Fruit fly (Drosophila melanogaster) whole organism, prepupa: ENCODE data around the gene CG7120.
A peak's percentile ranks its signal among the peaks of the same experiment; 100 is the strongest.

Experiments used
- Blimp-1 ChIP-seq: fragments of 200-800 bp; sonication (Bioruptor generic); optimal IDR thresholded peaks from 3 replicates; lab custom pipeline; 2017; ENCODE audit warnings: missing biosample characterization, missing genetic modification characterization, mild to moderate bottlenecking, moderate library complexity, missing genetic modification reagents
- CG10631 ChIP-seq: fragments of 200-800 bp; sonication (Bioruptor generic); optimal IDR thresholded peaks from 2 replicates; lab custom pipeline; 2016; ENCODE audit warnings: missing biosample characterization, missing genetic modification characterization
- CG10669 ChIP-seq: fragments of 200-800 bp; sonication (Bioruptor generic); optimal IDR thresholded peaks from 3 replicates; lab custom pipeline; 2018; ENCODE audit warnings: missing biosample characterization, mild to moderate bottlenecking, missing genetic modification characterization, moderate library complexity
- CG11294 ChIP-seq: fragments of 200-800 bp; sonication (Bioruptor generic); IDR thresholded peaks from 2 replicates; pipeline ENCODE4 v1.3.6; 2022; ENCODE audit warnings: missing biosample characterization, missing genetic modification characterization
- CG11762 ChIP-seq: fragments of 200-800 bp; sonication (Bioruptor generic); optimal IDR thresholded peaks from 3 replicates; lab custom pipeline; 2016; ENCODE audit warnings: missing biosample characterization, missing genetic modification characterization; ENCODE audit not compliant: insufficient read depth
- CG11902 ChIP-seq: fragments of 200-800 bp; sonication (Bioruptor generic); optimal IDR thresholded peaks from 3 replicates; lab custom pipeline; 2016; ENCODE audit warnings: missing biosample characterization, missing genetic modification characterization
- CG15336 ChIP-seq: fragments of 200-800 bp; sonication (Bioruptor generic); IDR thresholded peaks from 2 replicates; pipeline ENCODE4 v1.3.6; 2022; ENCODE audit warnings: missing biosample characterization, missing genetic modification characterization
- CG1621 ChIP-seq: fragments of 200-800 bp; sonication (Bioruptor generic); optimal IDR thresholded peaks from 3 replicates; lab custom pipeline; 2018; ENCODE audit warnings: missing biosample characterization, mild to moderate bottlenecking, missing genetic modification characterization
- CG16779 ChIP-seq: fragments of 200-800 bp; sonication (Bioruptor generic); optimal IDR thresholded peaks from 3 replicates; lab custom pipeline; 2017; ENCODE audit warnings: missing biosample characterization, mild to moderate bottlenecking, missing genetic modification characterization
- CG3032 ChIP-seq: fragments of 200-800 bp; optimal IDR thresholded peaks from 2 replicates; lab custom pipeline; 2019; ENCODE audit warnings: missing biosample characterization, mild to moderate bottlenecking, missing genetic modification characterization, moderate library complexity
- CG31627 ChIP-seq: fragments of 200-800 bp; sonication (Bioruptor generic); optimal IDR thresholded peaks from 3 replicates; lab custom pipeline; 2016; ENCODE audit warnings: missing biosample characterization, missing genetic modification characterization
- CG32006 ChIP-seq: fragments of 200-800 bp; sonication (Bioruptor generic); optimal IDR thresholded peaks from 3 replicates; lab custom pipeline; 2017; ENCODE audit warnings: missing biosample characterization, mild to moderate bottlenecking, missing genetic modification characterization
- CG34406 ChIP-seq: fragments of 200-800 bp; sonication (Bioruptor generic); optimal IDR thresholded peaks from 3 replicates; lab custom pipeline; 2016; ENCODE audit warnings: missing biosample characterization, missing genetic modification characterization
- CG3919 ChIP-seq: fragments of 200-800 bp; sonication (Bioruptor generic); optimal IDR thresholded peaks from 3 replicates; lab custom pipeline; 2016; ENCODE audit warnings: missing biosample characterization, missing genetic modification characterization
- CG4318 ChIP-seq: fragments of 200-800 bp; sonication (Bioruptor generic); optimal IDR thresholded peaks from 3 replicates; lab custom pipeline; 2017; ENCODE audit warnings: missing biosample characterization, mild to moderate bottlenecking, missing genetic modification characterization
- CG6163 ChIP-seq: fragments of 200-800 bp; sonication (Bioruptor generic); IDR thresholded peaks from 3 replicates; pipeline ENCODE4 v1.3.6; 2022; ENCODE audit warnings: missing biosample characterization, missing genetic modification characterization
- CG6276 ChIP-seq: fragments of 200-800 bp; sonication (Bioruptor generic); optimal IDR thresholded peaks from 2 replicates; lab custom pipeline; 2017; ENCODE audit warnings: missing biosample characterization, mild to moderate bottlenecking, missing genetic modification characterization
- CG6808 ChIP-seq: fragments of 200-800 bp; sonication (Bioruptor generic); optimal IDR thresholded peaks from 3 replicates; lab custom pipeline; 2017; ENCODE audit warnings: missing biosample characterization, missing genetic modification characterization, mild to moderate bottlenecking, moderate library complexity, missing genetic modification reagents
- CG6854 ChIP-seq: fragments of 200-800 bp; sonication (Bioruptor generic); optimal IDR thresholded peaks from 2 replicates; lab custom pipeline; 2017; ENCODE audit warnings: missing biosample characterization, mild to moderate bottlenecking, missing genetic modification characterization
- CG7368 ChIP-seq: fragments of 200-800 bp; sonication (Bioruptor generic); optimal IDR thresholded peaks from 3 replicates; lab custom pipeline; 2016; ENCODE audit warnings: missing biosample characterization, missing genetic modification characterization
- CG8119 ChIP-seq: fragments of 200-800 bp; sonication (Bioruptor generic); IDR thresholded peaks from 3 replicates; pipeline ENCODE4 v1.3.6; 2022; ENCODE audit warnings: missing biosample characterization, missing genetic modification characterization
- CG8319 ChIP-seq: fragments of 200-800 bp; sonication (Bioruptor generic); optimal IDR thresholded peaks from 3 replicates; lab custom pipeline; 2016; ENCODE audit warnings: missing biosample characterization, missing genetic modification characterization
- CG9139 ChIP-seq: fragments of 200-800 bp; sonication (Bioruptor generic); optimal IDR thresholded peaks from 3 replicates; lab custom pipeline; 2017; ENCODE audit warnings: missing biosample characterization, mild to moderate bottlenecking, missing genetic modification characterization
- Eip75B ChIP-seq: fragments of 200-800 bp; sonication (Bioruptor generic); optimal IDR thresholded peaks from 3 replicates; lab custom pipeline; 2016; ENCODE audit warnings: missing biosample characterization, missing genetic modification characterization
- Eip78C ChIP-seq: fragments of 200-800 bp; sonication (Bioruptor generic); peaks from one replicate; lab custom pipeline; 2016; ENCODE audit warnings: missing biosample characterization, missing genetic modification characterization
- Ets96B ChIP-seq: fragments of 200-800 bp; optimal IDR thresholded peaks from 2 replicates; lab custom pipeline; 2019; ENCODE audit warnings: missing biosample characterization, mild to moderate bottlenecking, missing genetic modification characterization, moderate library complexity
- Gug ChIP-seq: fragments of 200-800 bp; sonication (Bioruptor generic); IDR thresholded peaks from 2 replicates; pipeline ENCODE4 v1.3.6; 2022; ENCODE audit warnings: missing biosample characterization, missing genetic modification characterization
- Hr38 ChIP-seq: sonication (Bioruptor generic); optimal IDR thresholded peaks from 2 replicates; lab custom pipeline; 2016; ENCODE audit warnings: missing biosample characterization, missing genetic modification characterization
- Hr39 ChIP-seq: fragments of 200-800 bp; sonication (Bioruptor generic); optimal IDR thresholded peaks from 2 replicates; lab custom pipeline; 2016; ENCODE audit warnings: missing biosample characterization, missing genetic modification characterization
- Hr4 ChIP-seq: fragments of 200-800 bp; sonication (Bioruptor generic); optimal IDR thresholded peaks from 3 replicates; lab custom pipeline; 2016; ENCODE audit warnings: missing biosample characterization, missing genetic modification characterization
- Lpt ChIP-seq: fragments of 200-800 bp; sonication (Bioruptor generic); optimal IDR thresholded peaks from 3 replicates; lab custom pipeline; 2016; ENCODE audit warnings: missing biosample characterization, missing genetic modification characterization
- OdsH ChIP-seq: fragments of 200-800 bp; sonication (Bioruptor generic); optimal IDR thresholded peaks from 3 replicates; lab custom pipeline; 2016; ENCODE audit warnings: missing biosample characterization, missing genetic modification characterization
- Smox ChIP-seq: fragments of 200-800 bp; sonication (Bioruptor generic); optimal IDR thresholded peaks from 3 replicates; lab custom pipeline; 2016; ENCODE audit warnings: missing biosample characterization, missing genetic modification characterization
- Sox102F ChIP-seq: fragments of 200-800 bp; sonication (Bioruptor generic); optimal IDR thresholded peaks from 2 replicates; lab custom pipeline; 2016; ENCODE audit warnings: missing biosample characterization, mild to moderate bottlenecking, missing genetic modification characterization
- Sox14 ChIP-seq: fragments of 200-800 bp; sonication (Bioruptor generic); optimal IDR thresholded peaks from 3 replicates; lab custom pipeline; 2016; ENCODE audit warnings: missing biosample characterization, missing genetic modification characterization
- Sox15 ChIP-seq: fragments of 200-800 bp; sonication (Bioruptor generic); optimal IDR thresholded peaks from 3 replicates; lab custom pipeline; 2016; ENCODE audit warnings: missing biosample characterization, missing genetic modification characterization
- achi ChIP-seq: fragments of 200-800 bp; sonication (Bioruptor generic); optimal IDR thresholded peaks from 3 replicates; lab custom pipeline; 2016; ENCODE audit warnings: missing biosample characterization, missing genetic modification characterization
- acj6 ChIP-seq: fragments of 200-800 bp; sonication (Bioruptor generic); optimal IDR thresholded peaks from 3 replicates; lab custom pipeline; 2016; ENCODE audit warnings: missing biosample characterization, missing genetic modification characterization
- cyc ChIP-seq: fragments of 200-800 bp; sonication (Bioruptor generic); optimal IDR thresholded peaks from 3 replicates; lab custom pipeline; 2016; ENCODE audit warnings: missing biosample characterization, missing genetic modification characterization
- dac ChIP-seq: fragments of 200-800 bp; sonication (Bioruptor generic); optimal IDR thresholded peaks from 2 replicates; lab custom pipeline; 2017; ENCODE audit warnings: missing biosample characterization, mild to moderate bottlenecking, missing genetic modification characterization
- eg ChIP-seq: fragments of 200-800 bp; sonication (Bioruptor generic); IDR thresholded peaks from 3 replicates; pipeline ENCODE4 v1.3.6; 2022; ENCODE audit warnings: missing biosample characterization, missing genetic modification characterization
- fd85E ChIP-seq: fragments of 200-800 bp; sonication (Bioruptor generic); optimal IDR thresholded peaks from 3 replicates; lab custom pipeline; 2016; ENCODE audit warnings: missing biosample characterization, missing genetic modification characterization
- lz ChIP-seq: fragments of 200-800 bp; sonication (Bioruptor generic); optimal IDR thresholded peaks from 3 replicates; lab custom pipeline; 2016; ENCODE audit warnings: missing biosample characterization, missing genetic modification characterization
- net ChIP-seq: fragments of 200-800 bp; sonication (Bioruptor generic); optimal IDR thresholded peaks from 3 replicates; lab custom pipeline; 2016; ENCODE audit warnings: missing biosample characterization, missing genetic modification characterization
- pdm3 ChIP-seq: fragments of 200-800 bp; sonication (Bioruptor generic); optimal IDR thresholded peaks from 3 replicates; lab custom pipeline; 2016; ENCODE audit warnings: missing biosample characterization, missing genetic modification characterization
- salr ChIP-seq, 2 experiments: fragments of 200-800 bp; sonication (Bioruptor generic); optimal IDR thresholded peaks; 3 replicates each; lab custom pipeline; 2016 to 2018; ENCODE audit warnings: missing biosample characterization in 2 of 2, missing genetic modification characterization in 2 of 2, mild to moderate bottlenecking in 1 of 2
- ss ChIP-seq, 2 experiments: fragments of 200-800 bp; sonication (Bioruptor generic); optimal IDR thresholded peaks; 2 replicates in 1 of 2; 3 replicates in 1 of 2; lab custom pipeline; 2017 to 2018; ENCODE audit warnings: mild to moderate bottlenecking in 2 of 2, missing biosample characterization in 2 of 2, missing genetic modification characterization in 2 of 2, moderate library complexity in 1 of 2
- svp ChIP-seq: fragments of 200-800 bp; sonication (Bioruptor generic); peaks from one replicate; lab custom pipeline; 2016; ENCODE audit warnings: missing biosample characterization, missing genetic modification characterization
- topi ChIP-seq: fragments of 200-800 bp; sonication (Bioruptor generic); optimal IDR thresholded peaks from 3 replicates; lab custom pipeline; 2016; ENCODE audit warnings: missing biosample characterization, missing genetic modification characterization
- vri ChIP-seq: fragments of 200-800 bp; sonication (Bioruptor generic); optimal IDR thresholded peaks from 3 replicates; lab custom pipeline; 2016; ENCODE audit warnings: missing biosample characterization, mild to moderate bottlenecking, missing genetic modification characterization

CG7120 gene

DNA sequence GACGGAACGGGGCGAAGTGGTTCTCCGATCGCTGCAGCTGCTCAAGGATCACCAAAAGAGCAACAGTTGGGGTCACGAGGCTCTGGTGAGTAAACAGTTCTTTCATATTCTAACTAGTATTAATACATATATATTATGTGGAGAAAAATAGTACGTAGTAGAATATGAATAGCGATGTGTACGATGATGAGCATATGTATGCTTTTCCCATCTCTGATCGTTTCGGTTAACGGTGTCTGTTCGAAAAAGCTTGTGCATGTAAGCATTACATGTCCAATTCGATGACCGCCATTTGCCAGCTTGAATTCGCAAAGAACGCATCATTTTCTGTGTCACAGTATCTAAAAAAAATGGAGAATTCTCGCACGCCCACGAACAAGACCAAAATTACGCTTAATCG lies 16.9 kb downstream of the CG7120 start, which contains the start of the genes Oseg1 and mtrm:
TSS of gene Oseg1 (minus strand) at position 101 of the 400 bp plus-strand sequence.
TSS of gene mtrm (plus strand) at position 288 of the 400 bp plus-strand sequence.
- TF ChIP-seq acj6 (GFP tag; lab: Kevin White, UChicago) = no peak
- no peak for TF ChIP-seq Blimp-1 (GFP tag; lab: Kevin White, UChicago)
- no peak for TF ChIP-seq net
- TF ChIP-seq CG6276 = no peak
- no peak for TF ChIP-seq Ets96B (tag; lab: Kevin White, UChicago)
- no peak for TF ChIP-seq cyc (GFP tag; lab: Kevin White, UChicago)

- peak; percentile 12 for TF ChIP-seq Sox102F
- peak; percentile 88 for TF ChIP-seq Lpt (GFP tag; lab: Kevin White, UChicago)
- peak; percentile 95 for TF ChIP-seq eg (GFP tag; lab: Robert Waterston, UW)
- peak; percentile 36 for TF ChIP-seq CG9139
- peak; percentile 82 for TF ChIP-seq achi
- peak; percentile 61 for TF ChIP-seq CG1621 (tag; lab: Kevin White, UChicago)
- TF ChIP-seq vri (GFP tag; lab: Kevin White, UChicago) = no peak
- TF ChIP-seq CG4318 = peak; percentile 89
- no peak for TF ChIP-seq CG6854
- TF ChIP-seq Sox14 (GFP tag; lab: Kevin White, UChicago) = peak; percentile 82
- peak; percentile 79 for TF ChIP-seq Eip75B (GFP tag; lab: Kevin White, UChicago)
- TF ChIP-seq fd85E (GFP tag; lab: Kevin White, UChicago) = no peak
- TF ChIP-seq CG31627 (GFP tag; lab: Kevin White, UChicago) = peak; percentile 33
- TF ChIP-seq CG11902 (GFP tag; lab: Kevin White, UChicago) = no peak
- peak; percentile 81 for TF ChIP-seq net
- TF ChIP-seq CG8319 (GFP tag; lab: Kevin White, UChicago) = peak; percentile 31
- peak; percentile 97 for TF ChIP-seq Gug (GFP tag; lab: Robert Waterston, UW)
- peak; percentile 63 for TF ChIP-seq CG3032 (tag; lab: Kevin White, UChicago)
- peak; percentile 89 for TF ChIP-seq Eip78C (GFP tag; lab: Kevin White, UChicago)
- no peak for TF ChIP-seq CG6808 (GFP tag; lab: Kevin White, UChicago)
- no peak for TF ChIP-seq svp
- TF ChIP-seq CG8119 (GFP tag; lab: Robert Waterston, UW) = peak; percentile 93
- peak; percentile 82 for TF ChIP-seq CG3919 (GFP tag; lab: Kevin White, UChicago)
- no peak for TF ChIP-seq CG7368 (GFP tag; lab: Kevin White, UChicago)
- TF ChIP-seq lz (GFP tag; lab: Kevin White, UChicago) = peak; percentile 64
- peak; percentile 73 for TF ChIP-seq acj6 (GFP tag; lab: Kevin White, UChicago)
- TF ChIP-seq ss (GFP tag; optimal IDR thresholded peaks at IDR 0.05; lab: Kevin White, UChicago) = no peak
- TF ChIP-seq Hr4 = peak; percentile 95
- peak; percentile 81 for TF ChIP-seq CG10631 (GFP tag; lab: Kevin White, UChicago)
- peak; percentile 69 for TF ChIP-seq CG11762 (GFP tag; lab: Kevin White, UChicago)
- peak; percentile 40 for TF ChIP-seq Hr39
- TF ChIP-seq pdm3 (GFP tag; lab: Kevin White, UChicago) = peak; percentile 78
- peak; percentile 68 for TF ChIP-seq Ets96B (tag; lab: Kevin White, UChicago)
- TF ChIP-seq CG15336 (GFP tag; lab: Robert Waterston, UW) = peak; percentile 92
- TF ChIP-seq CG6276 = peak; percentile 89
- peak; percentile 54 for TF ChIP-seq CG10669 (GFP tag; lab: Kevin White, UChicago)
- TF ChIP-seq Sox15 (GFP tag; lab: Kevin White, UChicago) = peak; percentile 28
- peak; percentile 84 for TF ChIP-seq CG11294 (GFP tag; lab: Robert Waterston, UW)
- TF ChIP-seq OdsH (GFP tag; lab: Kevin White, UChicago) = peak; percentile 82
- TF ChIP-seq salr (GFP tag; optimal IDR thresholded peaks at IDR 0.05; lab: Kevin White, UChicago) = peak; percentile 43 to 72
- peak; percentile 54 for TF ChIP-seq topi (GFP tag; lab: Kevin White, UChicago)
- peak; percentile 90 for TF ChIP-seq dac (GFP tag; lab: Kevin White, UChicago)
- no peak for TF ChIP-seq Smox
- TF ChIP-seq CG32006 (GFP tag; lab: Kevin White, UChicago) = peak; percentile 92
- TF ChIP-seq CG34406 (GFP tag; lab: Kevin White, UChicago) = peak; percentile 49
- peak; percentile 60 for TF ChIP-seq CG16779 (tag; lab: Kevin White, UChicago)
- TF ChIP-seq Hr38 (GFP tag; lab: Kevin White, UChicago) = peak; percentile 52
- peak; percentile 94 for TF ChIP-seq CG6163 (GFP tag; lab: Robert Waterston, UW)
- no peak for TF ChIP-seq Blimp-1 (GFP tag; lab: Kevin White, UChicago)
These were observed 23.2 kb downstream of the CG7120 start for dm6 chr3L:8418984-8419383.
